Worm (Caenorhabditis elegans): ENCODE measurements around the gene Y97E10AR.8.

ce11 chrV:8035947-8036346 lies 30.8 kb downstream of the Y97E10AR.8 start, which contains the start of gene ZC513.14:
- TF ChIP-seq F13H6.1 (tag; optimal IDR thresholded peaks at IDR 0.05) = no peak
- no peak for TF ChIP-seq lsy-2 (tag; optimal IDR thresholded peaks at IDR 0.05)
- TF ChIP-seq egl-27 (tag; optimal IDR thresholded peaks at IDR 0.05) = no peak
- no peak for TF ChIP-seq nhr-12 (tag; optimal IDR thresholded peaks at IDR 0.05)
- no peak for TF ChIP-seq zag-1 (tag; optimal IDR thresholded peaks at IDR 0.05)
- no peak for TF ChIP-seq nhr-23 (tag; optimal IDR thresholded peaks at IDR 0.05)
- no peak for TF ChIP-seq unc-62 (GFP tag; optimal IDR thresholded peaks at IDR 0.05)
- no peak for TF ChIP-seq unc-55 (GFP tag; optimal IDR thresholded peaks at IDR 0.05)
- TF ChIP-seq ama-1 (optimal IDR thresholded peaks at IDR 0.05) = no peak
- TF ChIP-seq blmp-1 (tag; optimal IDR thresholded peaks at IDR 0.05; ENCODE audit: insufficient read depth) = no peak
- TF ChIP-seq ztf-11 (tag; optimal IDR thresholded peaks at IDR 0.05) = no peak
- no peak for TF ChIP-seq ztf-4 (tag; optimal IDR thresholded peaks at IDR 0.05)
- TF ChIP-seq nhr-129 (tag; optimal IDR thresholded peaks at IDR 0.05) = no peak
- no peak for TF ChIP-seq fos-1 (tag; optimal IDR thresholded peaks at IDR 0.05)
